Worm (Caenorhabditis elegans): Measurements from ENCODE around the gene F56H9.9.

F56H9.9 gene

ce11 chrV:12636248-12636647 lies 12.0 kb upstream of the F56H9.9 start:
- TF ChIP-seq ceh-13 (GFP tag; optimal IDR thresholded peaks at IDR 0.05) (no peak), F13C5.2 (tag; optimal IDR thresholded peaks at IDR 0.05) (no peak), hmg-4 (GFP tag; optimal IDR thresholded peaks at IDR 0.05) (no peak)

DNA sequence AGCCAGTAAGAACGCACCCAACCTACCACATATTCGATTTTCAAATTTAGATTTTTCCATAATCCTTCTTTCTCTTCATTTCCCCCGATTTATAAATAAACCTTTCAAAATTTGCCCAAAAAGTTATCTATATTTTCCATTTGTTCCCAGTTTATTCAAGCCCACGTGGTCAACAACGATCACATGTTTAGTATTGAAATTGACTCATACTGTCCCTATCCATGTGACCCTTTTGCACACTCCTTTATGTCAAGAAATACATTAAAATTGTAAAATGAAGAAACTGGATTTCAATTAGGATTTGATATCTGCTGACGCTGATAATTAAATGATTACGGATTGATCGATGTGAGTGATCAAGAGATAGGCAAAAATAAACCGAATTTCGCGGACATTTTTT lies 10.9 kb upstream of the F56H9.9 start:
- TF ChIP-seq B0310.2 (tag; optimal IDR thresholded peaks at IDR 0.05) (no peak), hmg-4 (GFP tag; optimal IDR thresholded peaks at IDR 0.05) (no peak), hmbx-1 (tag; optimal IDR thresholded peaks at IDR 0.05) (no peak), sea-1 (GFP tag; conservative IDR thresholded peaks at IDR 0.05) (no peak), tbx-11 (GFP tag; IDR thresholded peaks at IDR 0.05) (no peak), ets-7 (tag; optimal IDR thresholded peaks at IDR 0.05) (no peak), tra-4 (tag; optimal IDR thresholded peaks at IDR 0.05) (no peak), F13C5.2 (tag; optimal IDR thresholded peaks at IDR 0.05) (no peak), hnd-1 (tag; optimal IDR thresholded peaks at IDR 0.05) (no peak), flt-1 (GFP tag; IDR thresholded peaks at IDR 0.05) (no peak), tbx-37 (GFP tag; conservative IDR thresholded peaks at IDR 0.05) (no peak), ceh-36 (tag; optimal IDR thresholded peaks at IDR 0.05) (no peak)

- TF ChIP-seq aly-1 (tag; optimal IDR thresholded peaks at IDR 0.05): no peak
- TF ChIP-seq sea-1 (GFP tag; conservative IDR thresholded peaks at IDR 0.05): no peak
- no peak for TF ChIP-seq ceh-13 (GFP tag; optimal IDR thresholded peaks at IDR 0.05)
- TF ChIP-seq pes-1 (GFP tag; IDR thresholded peaks at IDR 0.05): no peak
- no peak for TF ChIP-seq F13C5.2 (tag; optimal IDR thresholded peaks at IDR 0.05)
- no peak for TF ChIP-seq ets-7 (tag; optimal IDR thresholded peaks at IDR 0.05)
- TF ChIP-seq flt-1 (GFP tag; IDR thresholded peaks at IDR 0.05): no peak
- no peak for TF ChIP-seq ama-1 (optimal IDR thresholded peaks at IDR 0.05)
These were observed 10.5 kb upstream of the F56H9.9 start for ce11 chrV:12634746-12635145.

- no peak for TF ChIP-seq scrt-1 (GFP tag; IDR thresholded peaks at IDR 0.05)
- TF ChIP-seq hnd-1 (tag; optimal IDR thresholded peaks at IDR 0.05): no peak
- TF ChIP-seq tbx-11 (GFP tag; IDR thresholded peaks at IDR 0.05): no peak
- TF ChIP-seq B0310.2 (tag; optimal IDR thresholded peaks at IDR 0.05): no peak
- TF ChIP-seq F13C5.2 (tag; optimal IDR thresholded peaks at IDR 0.05): no peak
- TF ChIP-seq flt-1 (GFP tag; IDR thresholded peaks at IDR 0.05): no peak
- no peak for TF ChIP-seq ets-7 (tag; optimal IDR thresholded peaks at IDR 0.05)
- TF ChIP-seq pes-1 (GFP tag; IDR thresholded peaks at IDR 0.05): no peak
- TF ChIP-seq hmg-4 (GFP tag; optimal IDR thresholded peaks at IDR 0.05): no peak
- no peak for TF ChIP-seq ceh-36 (tag; optimal IDR thresholded peaks at IDR 0.05)
- TF ChIP-seq hmbx-1 (tag; optimal IDR thresholded peaks at IDR 0.05): no peak
- no peak for TF ChIP-seq ama-1 (optimal IDR thresholded peaks at IDR 0.05)
These were observed 9.8 kb upstream of the F56H9.9 start for ce11 chrV:12634050-12634449.

- TF ChIP-seq F13C5.2 (tag; optimal IDR thresholded peaks at IDR 0.05) (no peak), B0310.2 (tag; optimal IDR thresholded peaks at IDR 0.05) (no peak), flt-1 (GFP tag; IDR thresholded peaks at IDR 0.05) (no peak), tbx-37 (GFP tag; conservative IDR thresholded peaks at IDR 0.05) (no peak), tbx-11 (GFP tag; IDR thresholded peaks at IDR 0.05) (peak; percentile 56; the same call in 1 of the 2 replicates), hmg-4 (GFP tag; optimal IDR thresholded peaks at IDR 0.05) (no peak)
These were observed 8.8 kb upstream of the F56H9.9 start for ce11 chrV:12633046-12633445.

DNA sequence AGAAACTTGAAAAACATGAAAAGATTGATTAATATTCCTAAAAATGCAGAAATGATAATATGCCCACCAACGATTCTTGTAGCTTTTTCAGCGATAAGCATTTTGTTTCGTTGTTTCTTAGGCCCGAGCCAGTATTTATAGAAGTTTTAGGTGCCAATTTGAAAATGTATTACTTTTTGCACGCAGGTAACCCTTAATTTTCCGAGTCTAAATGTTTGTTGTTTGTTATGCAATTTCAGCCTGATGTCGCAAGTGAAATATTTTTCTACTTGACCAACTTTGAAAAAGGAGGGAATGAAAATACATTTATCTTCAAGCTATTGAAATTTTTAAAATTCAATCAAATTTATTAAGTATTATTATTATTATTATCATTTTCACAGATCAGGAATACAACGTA lies 7.8 kb upstream of the F56H9.9 start, which contains the start of gene srx-113:
srx-113 (minus strand) TSS at position 101 of the 400 bp plus-strand sequence.
- TF ChIP-seq ama-1 (optimal IDR thresholded peaks at IDR 0.05) (no peak), tra-4 (tag; optimal IDR thresholded peaks at IDR 0.05) (no peak), sea-1 (GFP tag; conservative IDR thresholded peaks at IDR 0.05) (no peak), aly-1 (tag; optimal IDR thresholded peaks at IDR 0.05) (no peak), hnd-1 (tag; optimal IDR thresholded peaks at IDR 0.05) (no peak), B0310.2 (tag; optimal IDR thresholded peaks at IDR 0.05) (no peak), F13C5.2 (tag; optimal IDR thresholded peaks at IDR 0.05) (no peak), tbx-11 (GFP tag; IDR thresholded peaks at IDR 0.05) (no peak), ets-7 (tag; optimal IDR thresholded peaks at IDR 0.05) (no peak)

ce11 chrV:12629743-12630142 lies 5.5 kb upstream of the F56H9.9 start, which contains the start of gene F56H9.6:
F56H9.6 (minus strand) TSS chrV:12629843.
- TF ChIP-seq scrt-1 (GFP tag; IDR thresholded peaks at IDR 0.05) (no peak), sea-1 (GFP tag; conservative IDR thresholded peaks at IDR 0.05) (no peak), ceh-13 (GFP tag; optimal IDR thresholded peaks at IDR 0.05) (no peak), hmbx-1 (tag; optimal IDR thresholded peaks at IDR 0.05) (no peak), flt-1 (GFP tag; IDR thresholded peaks at IDR 0.05) (no peak), tra-4 (tag; optimal IDR thresholded peaks at IDR 0.05) (no peak), aly-1 (tag; optimal IDR thresholded peaks at IDR 0.05) (no peak), ceh-36 (tag; optimal IDR thresholded peaks at IDR 0.05) (no peak), hnd-1 (tag; optimal IDR thresholded peaks at IDR 0.05) (no peak), B0310.2 (tag; optimal IDR thresholded peaks at IDR 0.05) (no peak), hmg-4 (GFP tag; optimal IDR thresholded peaks at IDR 0.05) (no peak)

ce11 chrV:12612118-12612517 lies 12.2 kb downstream of the F56H9.9 start, which contains the start of gene cyc-2.2:
cyc-2.2 (minus strand) TSS chrV:12612218.
- TF ChIP-seq flt-1 (GFP tag; IDR thresholded peaks at IDR 0.05) (no peak), B0310.2 (tag; optimal IDR thresholded peaks at IDR 0.05) (no peak), hnd-1 (tag; optimal IDR thresholded peaks at IDR 0.05) (no peak), ama-1 (optimal IDR thresholded peaks at IDR 0.05) (no peak), ets-7 (tag; optimal IDR thresholded peaks at IDR 0.05) (no peak), hmg-4 (GFP tag; optimal IDR thresholded peaks at IDR 0.05) (no peak), tra-4 (tag; optimal IDR thresholded peaks at IDR 0.05) (no peak), hmbx-1 (tag; optimal IDR thresholded peaks at IDR 0.05) (no peak), ceh-36 (tag; optimal IDR thresholded peaks at IDR 0.05) (no peak), tbx-37 (GFP tag; conservative IDR thresholded peaks at IDR 0.05) (no peak), sea-1 (GFP tag; conservative IDR thresholded peaks at IDR 0.05) (no peak), pes-1 (GFP tag; IDR thresholded peaks at IDR 0.05) (no peak), ceh-13 (GFP tag; optimal IDR thresholded peaks at IDR 0.05) (no peak), tbx-11 (GFP tag; IDR thresholded peaks at IDR 0.05) (no peak), aly-1 (tag; optimal IDR thresholded peaks at IDR 0.05) (no peak), scrt-1 (GFP tag; IDR thresholded peaks at IDR 0.05) (no peak), F13C5.2 (tag; optimal IDR thresholded peaks at IDR 0.05) (no peak)

Measured in whole organism, early embryonic.